Fruit fly (Drosophila melanogaster): ENCODE measurements around the gene Tgs1.

The Tgs1 gene

dm6 chr3R:18244171-18245043 is 10.9 kb upstream of the Tgs1 start (continued):
- TF ChIP-seq dpn (GFP tag; optimal IDR thresholded peaks at IDR 0.05) (no peak), fd3F (GFP tag; optimal IDR thresholded peaks at IDR 0.05) (no peak), slbo (GFP tag; IDR thresholded peaks at IDR 0.05) (peak; percentile 13; the same call in 1 of the 2 replicates), Atf-2 (GFP tag; optimal IDR thresholded peaks at IDR 0.05) (no peak), Pdp1 (GFP tag; optimal IDR thresholded peaks at IDR 0.05) (no peak), NFAT (GFP tag; IDR thresholded peaks at IDR 0.05) (peak; percentile 54; the same call in 1 of the 2 replicates), lov (optimal IDR thresholded peaks at IDR 0.05) (no peak), lov (GFP tag; IDR thresholded peaks at IDR 0.05) (no peak), CG8478 (optimal IDR thresholded peaks at IDR 0.05) (peak; percentile 95), CG30431 (GFP tag; optimal IDR thresholded peaks at IDR 0.05) (no peak), gsb-n (tag; optimal IDR thresholded peaks at IDR 0.05) (no peak), CG4820 (GFP tag; optimal IDR thresholded peaks at IDR 0.05) (no peak), Blimp-1 (GFP tag; optimal IDR thresholded peaks at IDR 0.05) (no peak), Xbp1 (GFP tag; optimal IDR thresholded peaks at IDR 0.05) (no peak), her (GFP tag; optimal IDR thresholded peaks at IDR 0.05) (peak; percentile 11), CG6254 (GFP tag; optimal IDR thresholded peaks at IDR 0.05) (no peak), CG1832 (GFP tag; optimal IDR thresholded peaks at IDR 0.05) (peak; percentile 63), CG13775 (GFP tag; optimal IDR thresholded peaks at IDR 0.05) (no peak), gt (GFP tag; IDR thresholded peaks at IDR 0.05) (no peak), Dip2 (GFP tag; IDR thresholded peaks at IDR 0.05) (no peak), kay (GFP tag; optimal IDR thresholded peaks at IDR 0.05) (peak; percentile 55), HmgZ (tag; optimal IDR thresholded peaks at IDR 0.05) (peak; percentile 46), CG16815 (GFP tag; optimal IDR thresholded peaks at IDR 0.05) (no peak), CG10654 (GFP tag; optimal IDR thresholded peaks at IDR 0.05) (no peak), az2 (GFP tag; optimal IDR thresholded peaks at IDR 0.05) (no peak), CG5953 (GFP tag; IDR thresholded peaks at IDR 0.05) (0 out of 2 replicates have a peak, but pooled peaks have one; percentile 5), Camta (GFP tag; optimal IDR thresholded peaks at IDR 0.05) (no peak), Mrtf (GFP tag; IDR thresholded peaks at IDR 0.05) (no peak), chn (GFP tag; optimal IDR thresholded peaks at IDR 0.05) (no peak), ac (GFP tag; optimal IDR thresholded peaks at IDR 0.05) (no peak), CG32767 (GFP tag; IDR thresholded peaks at IDR 0.05) (peak; percentile 85), CG10462 (GFP tag; optimal IDR thresholded peaks at IDR 0.05) (no peak), Ets65A (GFP tag) (peak; percentile 74), Med (GFP tag) (peak; percentile 74), BEAF-32 (GFP tag; optimal IDR thresholded peaks at IDR 0.05) (no peak), CG1792 (GFP tag; optimal IDR thresholded peaks at IDR 0.05) (no peak), mld (GFP tag; IDR thresholded peaks at IDR 0.05; ENCODE audit: partially characterized antibody) (no peak), Rfx (GFP tag; IDR thresholded peaks at IDR 0.05) (peak; percentile 28), CG7556 (GFP tag; optimal IDR thresholded peaks at IDR 0.05) (no peak), CG6765 (GFP tag; optimal IDR thresholded peaks at IDR 0.05) (no peak), CG1024 (GFP tag; IDR thresholded peaks at IDR 0.05) (no peak), Ravus (GFP tag; IDR thresholded peaks at IDR 0.05) (no peak), org-1 (GFP tag; optimal IDR thresholded peaks at IDR 0.05) (peak; percentile 3), ase (GFP tag; IDR thresholded peaks at IDR 0.05) (no peak), CG2129 (GFP tag; IDR thresholded peaks at IDR 0.05; ENCODE audit: partially characterized antibody) (no peak), CG14667 (GFP tag; IDR thresholded peaks at IDR 0.05) (no peak), crp (GFP tag; optimal IDR thresholded peaks at IDR 0.05) (no peak), wor (GFP tag; IDR thresholded peaks at IDR 0.05) (no peak), HLH54F (GFP tag; optimal IDR thresholded peaks at IDR 0.05) (no peak), hb (GFP tag; IDR thresholded peaks at IDR 0.05; ENCODE audit: partially characterized antibody) (no peak)
